Fruit fly (Drosophila melanogaster) whole organism, embryonic: ENCODE results near the gene RpS17.

ENCODE experiments used
- Ada2b ChIP-seq: fragments of 200-800 bp; sonication (Bioruptor generic); IDR thresholded peaks from 2 replicates; pipeline ENCODE4 v1.3.6; 2022; ENCODE audit warnings: missing biosample characterization, missing genetic modification characterization
- Adf1 ChIP-seq: fragments of 200-800 bp; sonication (Bioruptor generic); IDR thresholded peaks from 2 replicates; pipeline ENCODE4 v1.3.6; 2022; ENCODE audit warnings: missing biosample characterization, missing genetic modification characterization
- CG10209 ChIP-seq: fragments of 200-800 bp; sonication (Bioruptor generic); optimal IDR thresholded peaks from 3 replicates; lab custom pipeline; 2017; ENCODE audit warnings: missing biosample characterization, mild to moderate bottlenecking, missing genetic modification characterization, missing genetic modification reagents
- CG10431 ChIP-seq: fragments of 200-800 bp; sonication (Bioruptor generic); optimal IDR thresholded peaks from 3 replicates; lab custom pipeline; 2018; ENCODE audit warnings: missing biosample characterization, mild to moderate bottlenecking, missing genetic modification characterization
- CG10462 ChIP-seq: fragments of 200-800 bp; sonication (Bioruptor generic); optimal IDR thresholded peaks from 2 replicates; lab custom pipeline; 2016; ENCODE audit warnings: missing biosample characterization, missing genetic modification characterization
- CG12659 ChIP-seq: fragments of 200-800 bp; sonication (Bioruptor generic); optimal IDR thresholded peaks from 3 replicates; lab custom pipeline; 2017; ENCODE audit warnings: mild to moderate bottlenecking, missing biosample characterization, missing genetic modification reagents, missing genetic modification characterization
- CG1603 ChIP-seq: fragments of 200-800 bp; sonication (Bioruptor generic); optimal IDR thresholded peaks from 2 replicates; lab custom pipeline; 2019; ENCODE audit warnings: missing biosample characterization, mild to moderate bottlenecking, missing genetic modification characterization, moderate library complexity
- CG17186 ChIP-seq: fragments of 200-800 bp; sonication (Bioruptor generic); optimal IDR thresholded peaks from 3 replicates; lab custom pipeline; 2017; ENCODE audit warnings: missing biosample characterization, missing genetic modification reagents, missing genetic modification characterization
- CG18764 ChIP-seq: fragments of 200-800 bp; sonication (Bioruptor generic); optimal IDR thresholded peaks from 3 replicates; lab custom pipeline; 2016; ENCODE audit warnings: missing biosample characterization, missing genetic modification characterization
- CG2202 ChIP-seq: fragments of 200-800 bp; sonication (Bioruptor generic); optimal IDR thresholded peaks from 2 replicates; lab custom pipeline; 2018; ENCODE audit warnings: missing biosample characterization, mild to moderate bottlenecking, missing genetic modification characterization
- CG2712 ChIP-seq: fragments of 200-800 bp; optimal IDR thresholded peaks from 3 replicates; lab custom pipeline; 2019; ENCODE audit warnings: missing biosample characterization, mild to moderate bottlenecking, missing genetic modification characterization, moderate library complexity
- CG32767 ChIP-seq: fragments of 200-800 bp; sonication (Bioruptor generic); IDR thresholded peaks from 2 replicates; pipeline ENCODE4 v1.3.6; 2022; ENCODE audit warnings: missing biosample characterization, missing genetic modification characterization
- CG3281 ChIP-seq: fragments of 200-800 bp; sonication (Bioruptor generic); optimal IDR thresholded peaks from 3 replicates; lab custom pipeline; 2017; ENCODE audit warnings: missing biosample characterization, mild to moderate bottlenecking, missing genetic modification characterization
- CG34422 ChIP-seq: fragments of 200-800 bp; sonication (Bioruptor generic); IDR thresholded peaks from 3 replicates; pipeline ENCODE4 v1.3.6; 2022; ENCODE audit warnings: missing biosample characterization, missing genetic modification characterization
- CG4617 ChIP-seq: fragments of 200-800 bp; sonication (Bioruptor generic); optimal IDR thresholded peaks from 3 replicates; lab custom pipeline; 2016; ENCODE audit warnings: missing biosample characterization, missing genetic modification characterization, borderline replicate concordance
- CG5953 ChIP-seq: fragments of 200-800 bp; sonication (Bioruptor generic); IDR thresholded peaks from 2 replicates; pipeline ENCODE4 v1.3.6; 2022; ENCODE audit warnings: missing biosample characterization, missing genetic modification characterization
- CG6272 ChIP-seq: fragments of 200-800 bp; sonication (Bioruptor generic); IDR thresholded peaks from 2 replicates; pipeline ENCODE4 v1.3.6; 2022; ENCODE audit warnings: missing biosample characterization, missing genetic modification characterization
- CG6854 ChIP-seq: fragments of 200-800 bp; sonication (Bioruptor generic); optimal IDR thresholded peaks from 3 replicates; lab custom pipeline; 2017; ENCODE audit warnings: missing biosample characterization, mild to moderate bottlenecking, missing genetic modification characterization
- CG7556 ChIP-seq: fragments of 200-800 bp; sonication (Bioruptor generic); optimal IDR thresholded peaks from 2 replicates; lab custom pipeline; 2017; ENCODE audit warnings: missing biosample characterization, mild to moderate bottlenecking, missing genetic modification characterization
- CkIIα-i1 ChIP-seq: fragments of 200-800 bp; sonication (Bioruptor generic); IDR thresholded peaks from 2 replicates; pipeline ENCODE4 v1.3.6; 2022; ENCODE audit warnings: missing biosample characterization, missing genetic modification characterization
- D ChIP-seq, 2 experiments: fragments of 200-800 bp in 1 of 2; fragments of >200 bp in 1 of 2; sonication (Bioruptor generic) in 1 of 2; optimal IDR thresholded peaks; 2 replicates in 1 of 2; 3 replicates in 1 of 2; lab custom pipeline; 2017; ENCODE audit warnings: mild to moderate bottlenecking in 1 of 2, missing biosample characterization in 1 of 2, missing genetic modification characterization in 1 of 2, missing genetic modification reagents in 1 of 2
- Dll ChIP-seq: fragments of 200-800 bp; sonication (Bioruptor generic); IDR thresholded peaks from 4 replicates; pipeline ENCODE4 v1.3.6; 2022; ENCODE audit warnings: missing biosample characterization, missing genetic modification characterization; ENCODE audit not compliant: partially characterized antibody
- Hand ChIP-seq: fragments of 200-800 bp; sonication (Bioruptor generic); optimal IDR thresholded peaks from 2 replicates; lab custom pipeline; 2017; ENCODE audit warnings: mild to moderate bottlenecking, missing biosample characterization, missing genetic modification reagents, missing genetic modification characterization
- NK7.1 ChIP-seq: fragments of 200-800 bp; sonication (Bioruptor generic); optimal IDR thresholded peaks from 3 replicates; lab custom pipeline; 2016; ENCODE audit warnings: missing biosample characterization, missing genetic modification characterization
- Nf-YC ChIP-seq: fragments of 200-800 bp; optimal IDR thresholded peaks from 3 replicates; lab custom pipeline; 2019; ENCODE audit warnings: missing biosample characterization, mild to moderate bottlenecking, missing genetic modification characterization, moderate library complexity
- Pdp1 ChIP-seq, 2 experiments: fragments of 200-800 bp; sonication (Bioruptor generic); optimal IDR thresholded peaks; 3 replicates each; lab custom pipeline; 2016; ENCODE audit warnings: missing biosample characterization in 2 of 2, missing genetic modification characterization in 2 of 2, mild to moderate bottlenecking in 1 of 2, moderate library complexity in 1 of 2
- Trl ChIP-seq, 3 experiments: fragments of >200 bp in 2 of 3; fragments of 200-800 bp in 1 of 3; sonication (Bioruptor generic) in 1 of 3; optimal IDR thresholded peaks; 2 replicates in 1 of 3; 3 replicates in 2 of 3; lab custom pipeline; 2016 to 2017; ENCODE audit warnings: missing biosample characterization in 1 of 3, missing genetic modification characterization in 1 of 3
- cg ChIP-seq: fragments of 200-800 bp; sonication (Bioruptor generic); optimal IDR thresholded peaks from 3 replicates; lab custom pipeline; 2019; ENCODE audit warnings: missing biosample characterization, mild to moderate bottlenecking, missing genetic modification characterization, moderate library complexity
- ci ChIP-seq: fragments of 200-800 bp; sonication (Bioruptor generic); IDR thresholded peaks from 3 replicates; pipeline ENCODE4 v1.3.6; 2022; ENCODE audit warnings: missing biosample characterization, missing genetic modification characterization
- crol ChIP-seq: fragments of 200-800 bp; sonication (Bioruptor generic); IDR thresholded peaks from 2 replicates; pipeline ENCODE4 v1.3.6; 2022; ENCODE audit warnings: missing biosample characterization, missing genetic modification characterization
- fru ChIP-seq: fragments of >200 bp; optimal IDR thresholded peaks from 2 replicates; lab custom pipeline; 2017
- ftz-f1 ChIP-seq: fragments of 200-800 bp; sonication (Bioruptor generic); optimal IDR thresholded peaks from 2 replicates; lab custom pipeline; 2016; ENCODE audit warnings: missing biosample characterization, missing genetic modification characterization
- gfzf ChIP-seq: fragments of 200-800 bp; sonication (Bioruptor generic); optimal IDR thresholded peaks from 2 replicates; lab custom pipeline; 2016; ENCODE audit warnings: missing biosample characterization, mild to moderate bottlenecking, missing genetic modification characterization, moderate library complexity
- gt ChIP-seq: fragments of 200-800 bp; sonication (Bioruptor generic); IDR thresholded peaks from 2 replicates; pipeline ENCODE4 v1.3.6; 2022; ENCODE audit warnings: missing biosample characterization, missing genetic modification characterization
- hbn ChIP-seq: fragments of 200-800 bp; sonication (Bioruptor generic); IDR thresholded peaks from 2 replicates; pipeline ENCODE4 v1.3.6; 2022; ENCODE audit warnings: missing biosample characterization, missing genetic modification characterization; ENCODE audit not compliant: partially characterized antibody
- hkb ChIP-seq, 2 experiments: fragments of 200-800 bp in 1 of 2; fragments of >200 bp in 1 of 2; sonication (Bioruptor generic) in 1 of 2; IDR thresholded peaks in 1 of 2; optimal IDR thresholded peaks in 1 of 2; 2 replicates each; pipeline versions ENCODE4 v1.3.6 to Lab custom; 2017 to 2022; ENCODE audit warnings: missing biosample characterization in 1 of 2, missing genetic modification characterization in 1 of 2
- insv ChIP-seq, 2 experiments: fragments of 200-800 bp; sonication (Bioruptor generic); optimal IDR thresholded peaks; 3 replicates each; lab custom pipeline; 2016 to 2018; ENCODE audit warnings: missing biosample characterization in 2 of 2, missing genetic modification characterization in 2 of 2
- klu ChIP-seq: fragments of 200-800 bp; sonication (Bioruptor generic); IDR thresholded peaks from 2 replicates; pipeline ENCODE4 v1.3.6; 2022; ENCODE audit warnings: missing biosample characterization, missing genetic modification characterization
- nmo ChIP-seq: fragments of 200-800 bp; sonication (Bioruptor generic); optimal IDR thresholded peaks from 2 replicates; lab custom pipeline; 2018; ENCODE audit warnings: missing biosample characterization, mild to moderate bottlenecking, missing genetic modification characterization, moderate library complexity
- pros ChIP-seq: fragments of 200-800 bp; sonication (Bioruptor generic); optimal IDR thresholded peaks from 3 replicates; lab custom pipeline; 2019; ENCODE audit warnings: missing biosample characterization, mild to moderate bottlenecking, missing genetic modification characterization, moderate library complexity
- sisA ChIP-seq: fragments of 200-800 bp; sonication (Bioruptor generic); IDR thresholded peaks from 2 replicates; pipeline ENCODE4 v1.3.6; 2022; ENCODE audit warnings: missing biosample characterization, missing genetic modification characterization
- tna ChIP-seq: fragments of 200-800 bp; sonication (Bioruptor generic); IDR thresholded peaks from 2 replicates; pipeline ENCODE4 v1.3.6; 2022; ENCODE audit warnings: missing biosample characterization, missing genetic modification characterization; ENCODE audit not compliant: partially characterized antibody
- ttk ChIP-seq: fragments of 200-800 bp; sonication (Bioruptor generic); IDR thresholded peaks from 2 replicates; pipeline ENCODE4 v2.1.2; 2022; ENCODE audit warnings: missing biosample characterization, missing genetic modification characterization
- tup ChIP-seq: fragments of 200-800 bp; sonication (Bioruptor generic); optimal IDR thresholded peaks from 2 replicates; lab custom pipeline; 2016; ENCODE audit warnings: missing biosample characterization, mild to moderate bottlenecking, missing genetic modification characterization, moderate library complexity
- twi ChIP-seq: fragments of 200-800 bp; optimal IDR thresholded peaks from 2 replicates; lab custom pipeline; 2019; ENCODE audit warnings: missing biosample characterization, mild to moderate bottlenecking, missing genetic modification characterization, moderate library complexity
- vfl ChIP-seq: fragments of 200-800 bp; sonication (Bioruptor generic); optimal IDR thresholded peaks from 2 replicates; lab custom pipeline; 2016; ENCODE audit warnings: missing biosample characterization, missing genetic modification characterization
- wek ChIP-seq: fragments of 200-800 bp; sonication (Bioruptor generic); optimal IDR thresholded peaks from 3 replicates; lab custom pipeline; 2018; ENCODE audit warnings: missing biosample characterization, mild to moderate bottlenecking, missing genetic modification characterization, moderate library complexity
- wor ChIP-seq: fragments of 200-800 bp; sonication (Bioruptor generic); IDR thresholded peaks from 2 replicates; pipeline ENCODE4 v1.3.6; 2022; ENCODE audit warnings: missing biosample characterization, missing genetic modification characterization
- zen ChIP-seq: fragments of 200-800 bp; sonication (Bioruptor generic); optimal IDR thresholded peaks from 3 replicates; lab custom pipeline; 2018; ENCODE audit warnings: missing biosample characterization, mild to moderate bottlenecking, missing genetic modification characterization, moderate library complexity

RpS17 gene

dm6 chr3L:9455819-9456388 is 26.3 kb upstream of the RpS17 start, which contains the start of the genes phol and CG3552 (continued):
- no peak for TF ChIP-seq wor (GFP tag; lab: Robert Waterston, UW)
- TF ChIP-seq NK7.1: no peak
- no peak for TF ChIP-seq CG7556 (GFP tag; lab: Kevin White, UChicago)
- TF ChIP-seq CG17186 (GFP tag; lab: Kevin White, UChicago): peak; percentile 97
- TF ChIP-seq ci (GFP tag; lab: Robert Waterston, UW): peak; percentile 30; the same call in 1 of the 3 replicates
- TF ChIP-seq CG4617 (GFP tag; lab: Kevin White, UChicago): peak; percentile 92
- no peak for TF ChIP-seq ftz-f1 (GFP tag; lab: Kevin White, UChicago)
- TF ChIP-seq CG10431 (GFP tag; lab: Kevin White, UChicago): no peak
- no peak for TF ChIP-seq wek
- no peak for TF ChIP-seq sisA (GFP tag; lab: Robert Waterston, UW)
- TF ChIP-seq fru: no peak
- no peak for TF ChIP-seq CG3281 (GFP tag; lab: Kevin White, UChicago)
- peak; percentile 52; the same call in 1 of the 4 replicates for TF ChIP-seq Dll (GFP tag; lab: Robert Waterston, UW)
- peak; percentile 78 for TF ChIP-seq CG32767
- no peak for TF ChIP-seq tup (GFP tag; lab: Kevin White, UChicago)
- peak; percentile 18 for TF ChIP-seq vfl (GFP tag; lab: Kevin White, UChicago)
- TF ChIP-seq CG1603 (tag; lab: Kevin White, UChicago): peak; percentile 73
- TF ChIP-seq klu (GFP tag; lab: Robert Waterston, UW): no peak
- peak in 1 of 2 experiments; percentile 17 for TF ChIP-seq insv (GFP tag; optimal IDR thresholded peaks at IDR 0.05; lab: Kevin White, UChicago)
- no peak for TF ChIP-seq CG10462 (GFP tag; lab: Kevin White, UChicago)
- no peak for TF ChIP-seq twi (tag; lab: Kevin White, UChicago)
- TF ChIP-seq hbn (GFP tag; lab: Robert Waterston, UW): no peak
- TF ChIP-seq nmo (GFP tag; lab: Kevin White, UChicago): peak; percentile 30
- TF ChIP-seq CG34422 (GFP tag; lab: Robert Waterston, UW): peak; percentile 81
- peak; percentile 29 for TF ChIP-seq CG12659 (GFP tag; lab: Kevin White, UChicago)
- peak; percentile 6 for TF ChIP-seq Hand (GFP tag; lab: Kevin White, UChicago)
- TF ChIP-seq CG2712 (tag; lab: Kevin White, UChicago): peak; percentile 16
- TF ChIP-seq CG10209 (GFP tag; lab: Kevin White, UChicago): no peak
- TF ChIP-seq Nf-YC: peak; percentile 43
- peak in 1 of 2 experiments; percentile 31 for TF ChIP-seq Pdp1 (GFP tag; optimal IDR thresholded peaks at IDR 0.05; lab: Kevin White, UChicago)
- no peak for TF ChIP-seq zen (tag; lab: Kevin White, UChicago)
- TF ChIP-seq Adf1 (GFP tag; lab: Robert Waterston, UW): peak; percentile 48
- no peak for TF ChIP-seq CG18764 (GFP tag; lab: Kevin White, UChicago)
- TF ChIP-seq pros (GFP tag; lab: Kevin White, UChicago): no peak
- peak in 1 of 2 experiments; percentile 10 for TF ChIP-seq Trl (optimal IDR thresholded peaks at IDR 0.05; lab: Kevin White, UChicago)
- TF ChIP-seq Trl (GFP tag; optimal IDR thresholded peaks at IDR 0.05; lab: Kevin White, UChicago): no peak
- peak; percentile 3 for TF ChIP-seq hkb (optimal IDR thresholded peaks at IDR 0.05; lab: Kevin White, UChicago)
- no peak for TF ChIP-seq hkb (GFP tag; IDR thresholded peaks at IDR 0.05; lab: Robert Waterston, UW)
- no peak for TF ChIP-seq D (optimal IDR thresholded peaks at IDR 0.05; lab: Kevin White, UChicago)
- no peak for TF ChIP-seq D (GFP tag; optimal IDR thresholded peaks at IDR 0.05; lab: Kevin White, UChicago)
- TF ChIP-seq CkIIα-i1 (GFP tag; lab: Robert Waterston, UW): no peak
- peak; percentile 25; the same call in 1 of the 2 replicates for TF ChIP-seq crol
- no peak for TF ChIP-seq ttk (GFP tag; lab: Robert Waterston, UW)
- no peak for TF ChIP-seq CG6272 (GFP tag; lab: Robert Waterston, UW)
- TF ChIP-seq CG6854 (GFP tag; lab: Kevin White, UChicago): no peak
- TF ChIP-seq Ada2b (GFP tag; lab: Robert Waterston, UW): no peak
- TF ChIP-seq gt (GFP tag; lab: Robert Waterston, UW): no peak
- peak; percentile 85 for TF ChIP-seq cg
- peak; percentile 51 for TF ChIP-seq gfzf (GFP tag; lab: Kevin White, UChicago)
- TF ChIP-seq CG5953 (GFP tag; lab: Robert Waterston, UW): no peak
- no peak for TF ChIP-seq CG2202 (tag; lab: Kevin White, UChicago)
- TF ChIP-seq tna: no peak
